Worm (Caenorhabditis elegans) whole organism, young adult: ENCODE results near the gene F53B3.6.
A peak's percentile ranks its signal among the peaks of the same experiment; 100 is the strongest.

ENCODE experiments used
- B0261.1 ChIP-seq: sonication (generic microtip); optimal IDR thresholded peaks from 2 replicates; lab custom pipeline; 2016; ENCODE audit warnings: mild to moderate bottlenecking, missing genetic modification characterization, moderate library complexity, missing compliant biosample characterization
- D2030.7 ChIP-seq: fragments of 200-800 bp; sonication (Bioruptor generic); IDR thresholded peaks from 2 replicates; pipeline ENCODE4 v1.3.6; 2022; ENCODE audit warnings: missing genetic modification reagents, missing genetic modification characterization, missing compliant biosample characterization
- F49E8.2 ChIP-seq: sonication (generic microtip); optimal IDR thresholded peaks from 3 replicates; lab custom pipeline; 2017; ENCODE audit warnings: missing genetic modification characterization, mild to moderate bottlenecking, missing compliant biosample characterization, antibody characterized with exemption, moderate library complexity; ENCODE audit not compliant: insufficient read depth
- K11D2.4 ChIP-seq: fragments of 200-800 bp; sonication (Bioruptor generic); IDR thresholded peaks from 2 replicates; pipeline ENCODE4 v1.3.6; 2022; ENCODE audit warnings: missing genetic modification reagents, missing genetic modification characterization, missing compliant biosample characterization
- Y79H2A.3 ChIP-seq: fragments of 200-800 bp; sonication (Bioruptor generic); conservative IDR thresholded peaks from 2 replicates; pipeline ENCODE4 v1.3.6; 2022; ENCODE audit warnings: missing genetic modification reagents, missing genetic modification characterization, missing compliant biosample characterization
- ZK185.1 ChIP-seq: sonication (generic microtip); optimal IDR thresholded peaks from 2 replicates; lab custom pipeline; 2016; ENCODE audit warnings: mild to moderate bottlenecking, missing genetic modification characterization, missing compliant biosample characterization; ENCODE audit not compliant: poor library complexity, severe bottlenecking
- atf-7 ChIP-seq: sonication (generic microtip); optimal IDR thresholded peaks from 2 replicates; lab custom pipeline; 2017; ENCODE audit warnings: mild to moderate bottlenecking, missing genetic modification characterization, missing compliant biosample characterization
- cebp-1 ChIP-seq, 2 experiments: fragments of 200-800 bp in 1 of 2; sonication (Bioruptor generic) in 1 of 2; sonication (generic microtip) in 1 of 2; IDR thresholded peaks in 1 of 2; optimal IDR thresholded peaks in 1 of 2; 2 replicates each; pipeline versions ENCODE4 v1.3.6 to Lab custom; 2017 to 2022; ENCODE audit warnings: missing compliant biosample characterization in 2 of 2, missing genetic modification characterization in 2 of 2, mild to moderate bottlenecking in 1 of 2, missing genetic modification reagents in 1 of 2, moderate library complexity in 1 of 2
- ceh-100 ChIP-seq: fragments of 200-800 bp; sonication (Bioruptor generic); IDR thresholded peaks from 2 replicates; pipeline ENCODE4 v1.3.6; 2022; ENCODE audit warnings: missing genetic modification reagents, missing genetic modification characterization, missing compliant biosample characterization
- ceh-58 ChIP-seq: fragments of 200-800 bp; sonication (Bioruptor generic); IDR thresholded peaks from 2 replicates; pipeline ENCODE4 v1.3.6; 2022; ENCODE audit warnings: missing genetic modification characterization, missing compliant biosample characterization
- dox-1 ChIP-seq: fragments of 200-800 bp; sonication (Bioruptor generic); IDR thresholded peaks from 2 replicates; pipeline ENCODE4 v1.3.6; 2022; ENCODE audit warnings: missing genetic modification reagents, missing genetic modification characterization, missing compliant biosample characterization
- egrh-3 ChIP-seq: fragments of 200-800 bp; sonication (Bioruptor generic); IDR thresholded peaks from 2 replicates; pipeline ENCODE4 v1.3.6; 2022; ENCODE audit warnings: missing genetic modification reagents, missing genetic modification characterization, missing compliant biosample characterization
- gei-17 ChIP-seq: fragments of 200-800 bp; sonication (Bioruptor generic); optimal IDR thresholded peaks from 2 replicates; lab custom pipeline; 2018; ENCODE audit warnings: mild to moderate bottlenecking, missing genetic modification characterization, missing compliant biosample characterization
- hmg-1.2 ChIP-seq: fragments of 200-800 bp; sonication (Bioruptor generic); IDR thresholded peaks from 2 replicates; pipeline ENCODE4 v1.3.6; 2022; ENCODE audit warnings: missing genetic modification reagents, missing genetic modification characterization, missing compliant biosample characterization
- hrde-1 ChIP-seq: sonication (generic microtip); optimal IDR thresholded peaks from 2 replicates; lab custom pipeline; 2016; ENCODE audit warnings: missing genetic modification characterization, mild to moderate bottlenecking, missing compliant biosample characterization, moderate library complexity, missing genotype, missing genetic modification reagents, borderline replicate concordance
- lir-1 ChIP-seq: fragments of 200-800 bp; sonication (Bioruptor generic); conservative IDR thresholded peaks from 2 replicates; pipeline ENCODE4 v1.3.6; 2022; ENCODE audit warnings: missing genetic modification reagents, missing genetic modification characterization, missing compliant biosample characterization
- lsl-1 ChIP-seq: fragments of 200-800 bp; sonication (Bioruptor generic); optimal IDR thresholded peaks from 2 replicates; lab custom pipeline; 2018; ENCODE audit warnings: mild to moderate bottlenecking, missing genetic modification characterization, moderate library complexity, missing compliant biosample characterization
- lsy-27 ChIP-seq: sonication (generic microtip); optimal IDR thresholded peaks from 2 replicates; lab custom pipeline; 2017; ENCODE audit warnings: missing genetic modification characterization, mild to moderate bottlenecking, missing compliant biosample characterization, antibody characterized with exemption, missing genotype, borderline replicate concordance; ENCODE audit not compliant: insufficient read depth
- madf-10 ChIP-seq: sonication (generic microtip); optimal IDR thresholded peaks from 2 replicates; lab custom pipeline; 2016; ENCODE audit warnings: mild to moderate bottlenecking, missing genetic modification characterization, missing compliant biosample characterization
- madf-8 ChIP-seq: fragments of 200-800 bp; sonication (Bioruptor generic); conservative IDR thresholded peaks from 2 replicates; pipeline ENCODE4 v1.3.6; 2022; ENCODE audit warnings: missing genetic modification reagents, missing genetic modification characterization, missing compliant biosample characterization
- mel-28 ChIP-seq: sonication (generic microtip); optimal IDR thresholded peaks from 2 replicates; lab custom pipeline; 2016; ENCODE audit warnings: borderline replicate concordance, mild to moderate bottlenecking, missing genetic modification characterization, missing compliant biosample characterization
- nhr-179 ChIP-seq: sonication (generic microtip); optimal IDR thresholded peaks from 2 replicates; lab custom pipeline; 2016; ENCODE audit warnings: mild to moderate bottlenecking, missing genetic modification characterization, missing compliant biosample characterization
- nhr-80 ChIP-seq: sonication (generic microtip); optimal IDR thresholded peaks from 2 replicates; lab custom pipeline; 2016; ENCODE audit warnings: missing genetic modification characterization, missing compliant biosample characterization
- pbrm-1 ChIP-seq: fragments of 200-800 bp; sonication (Bioruptor generic); IDR thresholded peaks from 2 replicates; pipeline ENCODE4 v1.3.6; 2022; ENCODE audit warnings: missing genetic modification reagents, missing genetic modification characterization, missing compliant biosample characterization
- rec-8 ChIP-seq, 2 experiments: sonication (generic microtip); optimal IDR thresholded peaks; 2 replicates each; lab custom pipeline; 2016; ENCODE audit warnings: mild to moderate bottlenecking in 2 of 2, missing genetic modification characterization in 2 of 2, missing genetic modification reagents in 2 of 2, missing genotype in 2 of 2, missing biosample characterization in 1 of 2, missing compliant biosample characterization in 1 of 2, moderate library complexity in 1 of 2
- somi-1 ChIP-seq: fragments of 200-800 bp; sonication (Bioruptor generic); optimal IDR thresholded peaks from 2 replicates; lab custom pipeline; 2018; ENCODE audit warnings: mild to moderate bottlenecking, missing genetic modification characterization, missing compliant biosample characterization
- zfh-2 ChIP-seq: fragments of 200-800 bp; sonication (Bioruptor generic); conservative IDR thresholded peaks from 2 replicates; pipeline ENCODE4 v1.3.6; 2022; ENCODE audit warnings: missing genetic modification reagents, missing genetic modification characterization, missing compliant biosample characterization
- ztf-3 ChIP-seq: fragments of 200-800 bp; sonication (Bioruptor generic); optimal IDR thresholded peaks from 2 replicates; lab custom pipeline; 2018; ENCODE audit warnings: mild to moderate bottlenecking, missing genetic modification characterization, missing compliant biosample characterization

F53B3.6 gene

DNA sequence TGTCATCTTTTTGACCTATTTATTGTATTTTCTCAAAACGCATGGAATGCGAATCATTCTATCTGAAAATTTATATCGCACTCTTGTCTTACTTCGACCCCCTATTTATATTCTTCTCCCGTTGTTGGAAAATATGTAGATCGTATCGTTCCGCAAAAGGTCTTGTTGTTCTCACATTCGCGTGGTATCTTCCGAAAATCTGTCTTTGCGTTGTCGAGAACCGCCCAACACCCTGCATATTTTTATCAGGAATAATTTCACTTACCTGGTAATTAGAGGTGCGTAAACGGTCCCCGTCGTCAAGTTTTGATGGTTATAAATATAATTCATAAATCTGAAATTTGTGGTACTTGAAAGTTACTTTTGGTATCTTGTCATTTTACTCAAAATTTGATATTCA lies 38.8 kb downstream of the F53B3.6 start:
- no peak for TF ChIP-seq Y79H2A.3 (GFP tag; lab: Robert Waterston, UW)
- TF ChIP-seq ZK185.1 (tag; lab: Kevin White, UChicago) = no peak
- TF ChIP-seq ceh-100 = no peak
- no peak for TF ChIP-seq F49E8.2 (tag; lab: Kevin White, UChicago)
- no peak for TF ChIP-seq lsl-1 (GFP tag; lab: Kevin White, UChicago)
- TF ChIP-seq B0261.1 (tag; lab: Kevin White, UChicago) = no peak
- TF ChIP-seq pbrm-1 = no peak
- no peak for TF ChIP-seq ceh-58

- no peak for TF ChIP-seq rec-8 (tag; optimal IDR thresholded peaks at IDR 0.05; lab: Kevin White, UChicago)
- no peak for TF ChIP-seq madf-10 (tag; lab: Kevin White, UChicago)
- no peak for TF ChIP-seq atf-7 (tag; lab: Kevin White, UChicago)
- peak; percentile 56 for TF ChIP-seq nhr-80 (tag; lab: Kevin White, UChicago)
- no peak for TF ChIP-seq cebp-1 (GFP tag; IDR thresholded peaks at IDR 0.05; lab: Robert Waterston, UW)
- peak; percentile 1 for TF ChIP-seq cebp-1 (tag; optimal IDR thresholded peaks at IDR 0.05; lab: Kevin White, UChicago)
- TF ChIP-seq ceh-100 = no peak
- TF ChIP-seq D2030.7 (GFP tag; lab: Robert Waterston, UW) = no peak
- no peak for TF ChIP-seq gei-17 (GFP tag; lab: Kevin White, UChicago)
- TF ChIP-seq, all 124 proteins: peak for 2
These were observed 39.8 kb downstream of the F53B3.6 start for ce11 chrX:2903715-2904419.

DNA sequence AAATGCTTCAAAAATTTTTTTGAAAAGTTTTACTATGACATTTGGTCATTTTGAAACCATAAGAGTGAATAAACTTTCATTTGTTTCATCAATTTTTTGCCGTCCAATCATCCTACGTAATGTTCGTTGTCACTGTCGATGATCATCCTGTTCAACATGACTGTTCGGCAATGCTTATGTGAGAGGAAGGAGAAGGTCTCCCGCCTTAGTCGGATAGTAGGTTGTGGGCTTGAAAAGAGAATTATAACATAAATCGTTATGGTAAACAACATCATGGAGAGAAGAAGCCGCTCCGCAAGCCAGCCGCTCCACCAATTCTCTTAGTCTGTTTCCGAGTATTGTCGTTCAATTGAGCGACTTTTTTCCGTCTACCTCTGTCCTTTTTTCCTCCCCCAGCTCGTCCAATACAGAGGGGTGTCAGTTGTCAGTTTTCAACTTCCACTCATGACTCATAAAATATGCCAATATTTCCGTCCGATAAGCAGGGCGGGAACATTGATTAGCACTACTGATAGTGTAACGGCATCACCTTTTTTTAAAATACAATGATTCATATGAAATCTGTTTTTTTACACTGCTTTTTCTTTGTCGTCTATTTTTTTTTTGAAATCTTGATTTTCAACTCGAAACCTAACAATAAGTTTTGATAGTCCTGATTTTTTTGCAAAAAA lies 42.2 kb downstream of the F53B3.6 start:
- TF ChIP-seq hmg-1.2 = no peak
- no peak for TF ChIP-seq madf-8 (GFP tag; lab: Robert Waterston, UW)
- TF ChIP-seq nhr-80 (tag; lab: Kevin White, UChicago) = peak; percentile 77
- no peak for TF ChIP-seq lir-1 (GFP tag; lab: Robert Waterston, UW)
- TF ChIP-seq somi-1 (GFP tag; lab: Kevin White, UChicago) = no peak
- no peak for TF ChIP-seq nhr-179 (tag; lab: Kevin White, UChicago)
- no peak for TF ChIP-seq lsy-27
- TF ChIP-seq, all 124 proteins: peak for 1

- TF ChIP-seq egrh-3 (GFP tag; lab: Robert Waterston, UW) = peak; percentile 74; the same call in 1 of the 2 replicates
- TF ChIP-seq ceh-58 = no peak
- no peak for TF ChIP-seq hrde-1 (tag; lab: Kevin White, UChicago)
- TF ChIP-seq B0261.1 (tag; lab: Kevin White, UChicago) = no peak
- TF ChIP-seq ztf-3 (GFP tag; lab: Kevin White, UChicago) = no peak
- no peak for TF ChIP-seq K11D2.4
- peak; percentile 90 for TF ChIP-seq zfh-2
- TF ChIP-seq dox-1 = 0 out of 2 replicates have a peak, but pooled peaks have one; percentile 15
These were observed 43.4 kb downstream of the F53B3.6 start for ce11 chrX:2907296-2907873.

ce11 chrX:2909227-2909626 lies 45.2 kb downstream of the F53B3.6 start, which contains the start of gene nmy-1:
Gene nmy-1, plus strand, starts transcription at chrX:2909527.
- peak; percentile 56; the same call in 1 of the 2 replicates for TF ChIP-seq zfh-2
- TF ChIP-seq mel-28 (tag; lab: Kevin White, UChicago) = no peak
